Worm (Caenorhabditis elegans) whole organism, young adult: ENCODE measurements around the gene srbc-16.

Source experiments
- B0035.1 ChIP-seq: sonication (generic microtip); optimal IDR thresholded peaks from 2 replicates; lab custom pipeline; 2016; ENCODE audit warnings: missing genetic modification characterization, mild to moderate bottlenecking, missing compliant biosample characterization, missing genotype, missing genetic modification reagents
- B0336.3 ChIP-seq: fragments of 200-800 bp; sonication (Bioruptor generic); IDR thresholded peaks from 2 replicates; pipeline ENCODE4 v1.3.6; 2022; ENCODE audit warnings: missing genetic modification characterization, missing compliant biosample characterization
- C06A6.2 ChIP-seq: fragments of 200-800 bp; sonication (Bioruptor generic); conservative IDR thresholded peaks from 2 replicates; pipeline ENCODE4 v1.3.6; 2022; ENCODE audit warnings: missing genetic modification characterization, missing compliant biosample characterization
- C17E4.6 ChIP-seq: fragments of 200-800 bp; sonication (Bioruptor generic); IDR thresholded peaks from 2 replicates; pipeline ENCODE4 v1.3.6; 2022; ENCODE audit warnings: missing genetic modification reagents, missing genetic modification characterization, missing compliant biosample characterization
- F37B4.10 ChIP-seq: fragments of 200-800 bp; sonication (Bioruptor generic); IDR thresholded peaks from 2 replicates; pipeline ENCODE4 v1.3.6; 2022; ENCODE audit warnings: missing genetic modification characterization, missing compliant biosample characterization
- F39B2.1 ChIP-seq: fragments of 200-800 bp; sonication (Bioruptor generic); IDR thresholded peaks from 2 replicates; pipeline ENCODE4 v1.3.6; 2022; ENCODE audit warnings: missing genetic modification reagents, missing genetic modification characterization, missing compliant biosample characterization
- F49E8.2 ChIP-seq: sonication (generic microtip); optimal IDR thresholded peaks from 3 replicates; lab custom pipeline; 2017; ENCODE audit warnings: missing genetic modification characterization, mild to moderate bottlenecking, missing compliant biosample characterization, antibody characterized with exemption, moderate library complexity; ENCODE audit not compliant: insufficient read depth
- Y53G8AR.9 ChIP-seq: fragments of 200-800 bp; sonication (Bioruptor generic); conservative IDR thresholded peaks from 2 replicates; pipeline ENCODE4 v1.3.6; 2022; ENCODE audit warnings: missing genetic modification reagents, missing genetic modification characterization, missing compliant biosample characterization
- aptf-2 ChIP-seq: fragments of 200-800 bp; sonication (Bioruptor generic); conservative IDR thresholded peaks from 2 replicates; pipeline ENCODE4 v1.3.6; 2022; ENCODE audit warnings: missing genetic modification reagents, missing genetic modification characterization, missing compliant biosample characterization
- athp-1 ChIP-seq: sonication (generic microtip); optimal IDR thresholded peaks from 2 replicates; lab custom pipeline; 2017; ENCODE audit warnings: mild to moderate bottlenecking, missing genetic modification characterization, missing compliant biosample characterization
- cebp-2 ChIP-seq: fragments of 200-800 bp; sonication (Bioruptor generic); IDR thresholded peaks from 2 replicates; pipeline ENCODE4 v1.3.6; 2022; ENCODE audit warnings: missing genetic modification characterization, missing compliant biosample characterization
- ceh-27 ChIP-seq: fragments of 200-800 bp; sonication (Bioruptor generic); optimal IDR thresholded peaks from 2 replicates; lab custom pipeline; 2018; ENCODE audit warnings: mild to moderate bottlenecking, missing genetic modification characterization, moderate library complexity, missing compliant biosample characterization
- ceh-58 ChIP-seq: fragments of 200-800 bp; sonication (Bioruptor generic); IDR thresholded peaks from 2 replicates; pipeline ENCODE4 v1.3.6; 2022; ENCODE audit warnings: missing genetic modification characterization, missing compliant biosample characterization
- dpff-1 ChIP-seq: sonication (generic microtip); optimal IDR thresholded peaks from 2 replicates; lab custom pipeline; 2017; ENCODE audit warnings: mild to moderate bottlenecking, missing genetic modification characterization, missing compliant biosample characterization
- egrh-3 ChIP-seq: fragments of 200-800 bp; sonication (Bioruptor generic); IDR thresholded peaks from 2 replicates; pipeline ENCODE4 v1.3.6; 2022; ENCODE audit warnings: missing genetic modification reagents, missing genetic modification characterization, missing compliant biosample characterization
- ekl-4 ChIP-seq: fragments of 200-800 bp; sonication (Bioruptor generic); IDR thresholded peaks from 2 replicates; pipeline ENCODE4 v1.3.6; 2022; ENCODE audit warnings: missing genetic modification reagents, missing genetic modification characterization, missing compliant biosample characterization
- lsy-27 ChIP-seq: sonication (generic microtip); optimal IDR thresholded peaks from 2 replicates; lab custom pipeline; 2017; ENCODE audit warnings: missing genetic modification characterization, mild to moderate bottlenecking, missing compliant biosample characterization, antibody characterized with exemption, missing genotype, borderline replicate concordance; ENCODE audit not compliant: insufficient read depth
- mes-4 ChIP-seq: sonication (generic microtip); optimal IDR thresholded peaks from 2 replicates; lab custom pipeline; 2016; ENCODE audit warnings: missing genotype, missing genetic modification characterization, missing compliant biosample characterization
- nhr-27 ChIP-seq: fragments of 200-800 bp; sonication (Bioruptor generic); optimal IDR thresholded peaks from 2 replicates; lab custom pipeline; 2018; ENCODE audit warnings: mild to moderate bottlenecking, missing genetic modification characterization, moderate library complexity, missing compliant biosample characterization
- nhr-80 ChIP-seq: sonication (generic microtip); optimal IDR thresholded peaks from 2 replicates; lab custom pipeline; 2016; ENCODE audit warnings: missing genetic modification characterization, missing compliant biosample characterization
- pha-4 ChIP-seq: fragments of 150-350 bp; sonication (generic microtip); optimal IDR thresholded peaks from 2 replicates; lab custom pipeline; 2014; ENCODE audit warnings: missing biosample characterization, missing genetic modification reagents, missing genetic modification characterization
- rcor-1 ChIP-seq: fragments of 200-800 bp; sonication (Bioruptor generic); IDR thresholded peaks from 2 replicates; pipeline ENCODE4 v1.3.6; 2022; ENCODE audit warnings: missing genetic modification reagents, missing genetic modification characterization, missing compliant biosample characterization
- rec-8 ChIP-seq, 2 experiments: sonication (generic microtip); optimal IDR thresholded peaks; 2 replicates each; lab custom pipeline; 2016; ENCODE audit warnings: mild to moderate bottlenecking in 2 of 2, missing genetic modification characterization in 2 of 2, missing genetic modification reagents in 2 of 2, missing genotype in 2 of 2, missing biosample characterization in 1 of 2, missing compliant biosample characterization in 1 of 2, moderate library complexity in 1 of 2
- snpc-4 ChIP-seq, 5 experiments: fragments of 150-350 bp in 1 of 5; sonication (generic microtip) in 4 of 5; optimal IDR thresholded peaks; 2 replicates each; lab custom pipeline; 2014 to 2018; ENCODE audit warnings: missing genetic modification characterization in 5 of 5, missing biosample characterization in 3 of 5, antibody characterized with exemption in 2 of 5, mild to moderate bottlenecking in 2 of 5, missing compliant biosample characterization in 2 of 5, missing genotype in 2 of 5, moderate library complexity in 2 of 5, missing genetic modification reagents in 1 of 5
- somi-1 ChIP-seq: fragments of 200-800 bp; sonication (Bioruptor generic); optimal IDR thresholded peaks from 2 replicates; lab custom pipeline; 2018; ENCODE audit warnings: mild to moderate bottlenecking, missing genetic modification characterization, missing compliant biosample characterization
- unc-130 ChIP-seq: sonication (generic microtip); optimal IDR thresholded peaks from 2 replicates; lab custom pipeline; 2016; ENCODE audit warnings: missing genetic modification reagents, missing genetic modification characterization, missing compliant biosample characterization
- zfh-2 ChIP-seq: fragments of 200-800 bp; sonication (Bioruptor generic); conservative IDR thresholded peaks from 2 replicates; pipeline ENCODE4 v1.3.6; 2022; ENCODE audit warnings: missing genetic modification reagents, missing genetic modification characterization, missing compliant biosample characterization
- ztf-22 ChIP-seq: fragments of 200-800 bp; sonication (Bioruptor generic); optimal IDR thresholded peaks from 2 replicates; lab custom pipeline; 2018; ENCODE audit warnings: mild to moderate bottlenecking, missing genetic modification characterization, moderate library complexity, missing compliant biosample characterization
- ztf-28 ChIP-seq: fragments of 200-800 bp; sonication (Bioruptor generic); IDR thresholded peaks from 2 replicates; pipeline ENCODE4 v1.3.6; 2022; ENCODE audit warnings: missing genetic modification reagents, missing genetic modification characterization, missing compliant biosample characterization
- ztf-6 ChIP-seq: fragments of 200-800 bp; sonication (Bioruptor generic); IDR thresholded peaks from 2 replicates; pipeline ENCODE4 v1.3.6; 2022; ENCODE audit warnings: missing genetic modification reagents, missing genetic modification characterization, missing compliant biosample characterization

Gene srbc-16

ce11 chrV:2183162-2183561 is 1.3 kb downstream of the srbc-16 start, which contains the start of gene cyp-33C2 (continued):
- no peak for TF ChIP-seq ceh-27 (GFP tag; lab: Kevin White, UChicago)

- 0 out of 2 replicates have a peak, but pooled peaks have one; percentile 44 for TF ChIP-seq zfh-2 (GFP tag; lab: Robert Waterston, UW)
- TF ChIP-seq ekl-4 (GFP tag; lab: Robert Waterston, UW): no peak
- TF ChIP-seq lsy-27 (tag; lab: Kevin White, UChicago): no peak
- no peak for TF ChIP-seq ceh-58 (GFP tag; lab: Robert Waterston, UW)
- no peak for TF ChIP-seq Y53G8AR.9 (GFP tag; lab: Robert Waterston, UW)
- TF ChIP-seq aptf-2 (GFP tag; lab: Robert Waterston, UW): no peak
- TF ChIP-seq F37B4.10 (GFP tag; lab: Robert Waterston, UW): 0 out of 2 replicates have a peak, but pooled peaks have one; percentile 47
- TF ChIP-seq cebp-2 (GFP tag; lab: Robert Waterston, UW): no peak
Measured at ce11 chrV:2185486-2185885, 3.6 kb downstream of the srbc-16 start.

DNA sequence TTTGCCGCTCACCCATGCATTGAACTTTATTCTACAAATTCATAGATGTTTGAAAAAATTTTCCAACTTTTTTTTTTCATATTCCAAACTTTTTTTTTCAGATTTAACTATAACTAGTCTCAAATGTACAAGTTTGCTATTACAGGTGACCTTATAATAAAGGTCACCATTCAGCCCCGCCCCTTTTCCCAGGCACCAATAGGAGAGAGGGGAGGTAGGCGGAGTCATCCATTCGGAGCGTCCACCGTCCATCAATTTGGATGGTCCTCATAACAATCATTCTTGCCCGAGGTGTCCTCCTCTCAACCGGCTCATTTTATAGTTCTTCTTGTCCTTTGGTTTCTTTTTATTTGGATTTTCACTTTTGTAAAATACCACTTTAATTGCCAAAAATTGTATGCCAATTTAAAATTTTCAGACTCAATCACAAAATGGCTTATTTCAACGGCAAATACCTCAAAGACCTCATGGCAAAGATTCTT is 6.1 kb downstream of the srbc-16 start, which contains the start of gene Y5H2B.3:
Y5H2B.3 (plus strand) TSS at position 432 of the 482 bp plus-strand sequence.
- TF ChIP-seq unc-130 (GFP tag; lab: Kevin White, UChicago) (no peak), ztf-6 (no peak), athp-1 (tag; lab: Kevin White, UChicago) (no peak), somi-1 (GFP tag; lab: Kevin White, UChicago) (no peak), ztf-22 (no peak), C06A6.2 (GFP tag; lab: Robert Waterston, UW) (no peak), snpc-4 (GFP tag; optimal IDR thresholded peaks at IDR 0.05; lab: Kevin White, UChicago) (no peak), snpc-4 (tag; optimal IDR thresholded peaks at IDR 0.05; lab: Kevin White, UChicago) (no peak), mes-4 (tag; lab: Kevin White, UChicago) (no peak), nhr-27 (tag; lab: Kevin White, UChicago) (no peak), B0336.3 (GFP tag; lab: Robert Waterston, UW) (no peak), C17E4.6 (GFP tag; lab: Robert Waterston, UW) (no peak), F39B2.1 (GFP tag; lab: Robert Waterston, UW) (no peak)

DNA sequence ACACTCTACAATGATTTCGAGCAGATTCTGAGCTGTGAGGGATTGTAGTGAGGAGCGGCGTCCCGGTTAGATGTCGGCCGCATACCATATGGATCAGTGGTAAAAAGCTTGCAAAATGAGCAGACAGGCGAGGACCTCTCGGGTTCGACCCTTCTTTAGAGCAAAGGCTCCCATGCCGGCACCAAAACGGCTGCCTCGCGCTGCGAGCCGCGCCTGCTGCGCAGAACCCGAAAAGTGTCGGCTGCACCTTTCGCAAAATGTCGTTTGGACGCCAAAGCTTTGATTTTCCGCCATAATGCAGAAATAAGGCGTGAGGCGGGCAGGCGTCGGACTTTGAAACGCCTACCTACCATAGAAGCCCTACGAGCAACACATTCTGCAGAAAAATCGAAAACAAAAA is 8.5 kb downstream of the srbc-16 start:
- no peak for TF ChIP-seq pha-4 (tag; lab: Kevin White, UChicago)
- no peak for TF ChIP-seq B0035.1 (tag; lab: Kevin White, UChicago)
- TF ChIP-seq zfh-2 (GFP tag; lab: Robert Waterston, UW): peak; percentile 94
- TF ChIP-seq ztf-28 (GFP tag; lab: Robert Waterston, UW): 0 out of 2 replicates have a peak, but pooled peaks have one; percentile 40
- TF ChIP-seq mes-4 (tag; lab: Kevin White, UChicago): no peak
- TF ChIP-seq F49E8.2 (tag; lab: Kevin White, UChicago): no peak
- peak; percentile 55; the same call in 1 of the 2 replicates for TF ChIP-seq egrh-3 (GFP tag; lab: Robert Waterston, UW)
- no peak for TF ChIP-seq rec-8 (tag; optimal IDR thresholded peaks at IDR 0.05; lab: Kevin White, UChicago)
- no peak for TF ChIP-seq dpff-1 (tag; lab: Kevin White, UChicago)
- no peak for TF ChIP-seq somi-1 (GFP tag; lab: Kevin White, UChicago)
- TF ChIP-seq athp-1 (tag; lab: Kevin White, UChicago): no peak
- no peak for TF ChIP-seq nhr-80
- TF ChIP-seq rcor-1: no peak; the same call in 1 of the 2 replicates
- no peak for TF ChIP-seq snpc-4 (GFP tag; optimal IDR thresholded peaks at IDR 0.05; lab: Kevin White, UChicago)
- peak in 1 of 4 experiments; percentile 29 for TF ChIP-seq snpc-4 (tag; optimal IDR thresholded peaks at IDR 0.05; lab: Kevin White, UChicago)
